Worm (Caenorhabditis elegans): ENCODE results near the gene F21D5.3.

F21D5.3 gene

DNA sequence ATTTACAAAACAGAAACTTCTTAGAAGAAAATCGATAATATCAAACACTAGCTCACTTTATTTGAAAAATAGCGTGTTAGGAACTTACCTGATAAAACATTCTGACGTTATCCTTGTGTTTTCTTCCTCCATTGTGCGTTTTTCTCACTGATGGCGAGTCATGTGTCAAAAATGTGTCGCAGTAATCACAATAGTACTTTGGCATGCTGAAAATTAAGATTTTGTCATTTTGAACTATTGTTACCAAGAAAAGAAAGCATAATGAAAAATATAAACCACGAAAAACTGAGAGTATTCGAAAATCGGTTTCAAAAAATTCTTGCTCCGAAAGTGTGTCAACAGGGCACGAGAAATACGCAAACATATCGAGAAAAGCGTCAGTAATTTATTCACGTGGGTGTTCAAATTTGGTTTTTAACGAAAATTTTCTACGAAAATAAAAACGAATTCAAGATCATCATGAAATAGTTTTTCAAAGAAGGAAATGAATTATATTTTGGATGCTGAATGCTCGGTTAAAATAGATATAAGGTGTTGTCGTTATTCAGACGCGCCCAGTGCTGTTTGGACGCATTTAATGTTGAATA lies 42.9 kb upstream of the F21D5.3 start, which contains the start of gene snrp-3 (continued):
- TF ChIP-seq egl-27 (tag; optimal IDR thresholded peaks at IDR 0.05) (no peak), Y48G9A.11 (GFP tag; IDR thresholded peaks at IDR 0.05) (0 out of 2 replicates have a peak, but pooled peaks have one; percentile 26), dmd-9 (GFP tag; IDR thresholded peaks at IDR 0.05) (no peak), F49E8.2 (tag; optimal IDR thresholded peaks at IDR 0.05; ENCODE audit: borderline replicate concordance) (no peak), daf-16 (GFP tag; optimal IDR thresholded peaks at IDR 0.05) (peak in 1 of 2 experiments; percentile 48), daf-16 (tag; optimal IDR thresholded peaks at IDR 0.05) (peak; percentile 65), ztf-7 (tag; optimal IDR thresholded peaks at IDR 0.05) (no peak), mxl-3 (GFP tag; optimal IDR thresholded peaks at IDR 0.05) (no peak), php-3 (GFP tag; IDR thresholded peaks at IDR 0.05) (no peak), duxl-1 (tag; optimal IDR thresholded peaks at IDR 0.05; ENCODE audit: poor library complexity) (peak; percentile 80), zip-11 (GFP tag; IDR thresholded peaks at IDR 0.05) (no peak), pqm-1 (tag; optimal IDR thresholded peaks at IDR 0.05) (peak; percentile 6), spr-1 (tag; optimal IDR thresholded peaks at IDR 0.05) (no peak), hlh-11 (tag; optimal IDR thresholded peaks at IDR 0.05) (no peak), nhr-42 (GFP tag; IDR thresholded peaks at IDR 0.05) (peak; percentile 62; the same call in 1 of the 2 replicates), mdt-29 (GFP tag; IDR thresholded peaks at IDR 0.05) (no peak), F10B5.3 (tag; optimal IDR thresholded peaks at IDR 0.05) (peak; percentile 72), T26A8.4 (GFP tag; IDR thresholded peaks at IDR 0.05) (no peak; the same call in 1 of the 2 replicates), mes-2 (tag; optimal IDR thresholded peaks at IDR 0.05; ENCODE audit: poor library complexity, severe bottlenecking) (no peak), nhr-25 (tag; optimal IDR thresholded peaks at IDR 0.05; ENCODE audit: borderline replicate concordance, insufficient read depth) (peak; percentile 53), jun-1 (tag; optimal IDR thresholded peaks at IDR 0.05) (peak; percentile 3), nhr-237 (tag; optimal IDR thresholded peaks at IDR 0.05) (no peak), nhr-6 (tag; optimal IDR thresholded peaks at IDR 0.05) (peak; percentile 83), vab-7 (GFP tag; IDR thresholded peaks at IDR 0.05) (no peak), egl-43 (GFP tag; IDR thresholded peaks at IDR 0.05) (no peak), F26F4.8 (GFP tag; conservative IDR thresholded peaks at IDR 0.05) (no peak), snpc-4 (tag; optimal IDR thresholded peaks at IDR 0.05) (no peak), ZK337.2 (GFP tag; IDR thresholded peaks at IDR 0.05) (no peak), nhr-28 (tag; optimal IDR thresholded peaks at IDR 0.05) (peak; percentile 42), hmg-1.1 (GFP tag; IDR thresholded peaks at IDR 0.05) (no peak; the same call in 1 of the 2 replicates), dpl-1 (GFP tag; optimal IDR thresholded peaks at IDR 0.05) (peak; percentile 96), daf-19 (GFP tag; conservative IDR thresholded peaks at IDR 0.05) (no peak), zag-1 (tag; optimal IDR thresholded peaks at IDR 0.05) (no peak), R02D3.7 (tag; optimal IDR thresholded peaks at IDR 0.05) (no peak), nhr-77 (tag; optimal IDR thresholded peaks at IDR 0.05) (peak; percentile 45), D1046.2 (GFP tag; IDR thresholded peaks at IDR 0.05) (no peak)

DNA sequence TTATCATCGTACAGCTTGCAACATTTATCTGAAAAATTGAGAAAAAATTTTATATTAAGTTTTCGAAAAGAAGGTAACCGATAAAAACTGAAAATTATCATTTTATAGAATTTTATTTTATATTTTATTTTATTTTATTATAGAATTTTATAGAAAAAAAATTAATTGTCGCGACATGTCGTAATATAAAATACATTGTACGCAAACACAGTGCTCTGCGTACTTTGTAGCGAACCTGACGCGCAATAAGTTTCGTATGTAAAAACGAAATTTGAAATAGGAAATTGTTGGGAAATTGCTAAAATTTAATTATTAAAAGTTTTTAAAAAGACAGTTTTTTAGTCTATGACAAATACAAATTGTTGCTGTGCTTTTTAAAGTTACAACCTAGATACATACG lies 39.1 kb upstream of the F21D5.3 start, which contains the start of the genes hst-1 and ints-6:
Gene hst-1 (minus strand): TSS at position 28 of the 400 bp plus-strand sequence.
Gene ints-6 (plus strand): TSS at position 260 of the 400 bp plus-strand sequence.
- TF ChIP-seq nhr-11 (tag; optimal IDR thresholded peaks at IDR 0.05): no peak
- peak in 1 of 2 experiments; percentile 28 for TF ChIP-seq lsy-2 (tag; optimal IDR thresholded peaks at IDR 0.05)
- peak; percentile 58 for TF ChIP-seq dpl-1 (GFP tag; optimal IDR thresholded peaks at IDR 0.05)
- peak; percentile 59 for TF ChIP-seq T20F7.1 (GFP tag; optimal IDR thresholded peaks at IDR 0.05)
- no peak for TF ChIP-seq jun-1 (tag; optimal IDR thresholded peaks at IDR 0.05)
- no peak for TF ChIP-seq ama-1 (optimal IDR thresholded peaks at IDR 0.05)
- TF ChIP-seq spr-1 (tag; optimal IDR thresholded peaks at IDR 0.05): no peak
- TF ChIP-seq F49E8.2 (tag; optimal IDR thresholded peaks at IDR 0.05; ENCODE audit: borderline replicate concordance): no peak
- TF ChIP-seq hlh-11 (tag; optimal IDR thresholded peaks at IDR 0.05): no peak
- TF ChIP-seq nhr-102 (tag; optimal IDR thresholded peaks at IDR 0.05): no peak
- TF ChIP-seq skn-1 (tag; optimal IDR thresholded peaks at IDR 0.05): no peak
- no peak for TF ChIP-seq ces-1 (GFP tag; optimal IDR thresholded peaks at IDR 0.05)

Measured in whole organism, L4 larva.